Worm (Caenorhabditis elegans) whole organism, L1 larva: ENCODE data around the gene unc-47.

Experiments
- ama-1 ChIP-seq: fragments of 150-350 bp; optimal IDR thresholded peaks from 2 replicates; lab custom pipeline; 2014
- pqm-1 ChIP-seq: sonication (generic microtip); optimal IDR thresholded peaks from 3 replicates; lab custom pipeline; 2017; ENCODE audit warnings: missing biosample characterization, missing genetic modification characterization

DNA sequence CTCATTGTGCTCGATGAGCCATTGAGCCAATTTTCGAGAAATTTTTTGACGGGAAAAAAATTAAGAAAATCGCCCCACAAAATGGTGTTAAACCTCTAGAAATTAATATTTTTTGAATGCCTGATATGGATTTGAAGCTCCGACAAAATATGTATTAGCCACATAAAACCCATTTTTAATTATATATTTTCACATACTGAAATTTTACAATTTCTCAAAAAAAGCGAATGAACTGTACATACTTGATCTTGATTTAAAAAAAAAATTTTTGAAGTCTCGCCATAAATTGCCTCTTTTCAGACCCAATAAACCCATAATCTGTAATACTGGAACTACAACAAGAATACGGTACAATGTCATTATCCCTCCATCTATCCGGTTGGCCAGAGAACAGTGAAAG is 33.6 kb downstream of the unc-47 start, which contains the start of gene nac-3:
- TF ChIP-seq ama-1 (lab: Kevin White, UChicago) (no peak), pqm-1 (tag; lab: Kevin White, UChicago) (no peak)
